Fruit fly (Drosophila melanogaster): ENCODE results near the gene RPA2.

The RPA2 gene

dm6 chr2L:20957266-20957665, 31.3 kb upstream of the RPA2 start:
- TF ChIP-seq CG18011 (GFP tag; optimal IDR thresholded peaks at IDR 0.05) (peak; percentile 93), CG6272 (GFP tag; IDR thresholded peaks at IDR 0.05) (no peak), shn (GFP tag; optimal IDR thresholded peaks at IDR 0.05) (no peak), Ets65A (GFP tag) (peak; percentile 6), Med (GFP tag) (peak; percentile 1)

- no peak for TF ChIP-seq pb (GFP tag; optimal IDR thresholded peaks at IDR 0.05)
- TF ChIP-seq CG4404 (GFP tag; IDR thresholded peaks at IDR 0.05), result 0 out of 2 replicates have a peak, but pooled peaks have one; percentile 21
- peak in 1 of 3 experiments; percentile 35 for TF ChIP-seq lola (GFP tag; optimal IDR thresholded peaks at IDR 0.05)
- no peak for TF ChIP-seq shn (GFP tag; optimal IDR thresholded peaks at IDR 0.05)
- TF ChIP-seq CG5245 (GFP tag; optimal IDR thresholded peaks at IDR 0.05), result no peak
- no peak for TF ChIP-seq usp (GFP tag; optimal IDR thresholded peaks at IDR 0.05)
- TF ChIP-seq CG11696 (GFP tag; IDR thresholded peaks at IDR 0.05), result no peak
- peak; percentile 15; the same call in 1 of the 3 replicates for TF ChIP-seq CG17361 (GFP tag; IDR thresholded peaks at IDR 0.05)
- no peak for TF ChIP-seq chm (GFP tag; IDR thresholded peaks at IDR 0.05)
- peak; percentile 18 for TF ChIP-seq CG14710 (tag; optimal IDR thresholded peaks at IDR 0.05)
- no peak for TF ChIP-seq fd96Cb (tag; optimal IDR thresholded peaks at IDR 0.05)
- TF ChIP-seq CG18262 (tag; optimal IDR thresholded peaks at IDR 0.05), result peak; percentile 38
- TF ChIP-seq sens (GFP tag), result peak; percentile 49
- TF ChIP-seq Mad (GFP tag; optimal IDR thresholded peaks at IDR 0.05), result no peak
- TF ChIP-seq dmrt11E (tag; optimal IDR thresholded peaks at IDR 0.05), result peak; percentile 55
- no peak for TF ChIP-seq slbo (GFP tag; IDR thresholded peaks at IDR 0.05)
- TF ChIP-seq CG2712 (tag; optimal IDR thresholded peaks at IDR 0.05), result peak; percentile 20
- peak; percentile 50 for TF ChIP-seq CG15696 (tag; optimal IDR thresholded peaks at IDR 0.05)
- TF ChIP-seq CG32767 (GFP tag; IDR thresholded peaks at IDR 0.05), result no peak
- no peak for TF ChIP-seq CG5953 (GFP tag; IDR thresholded peaks at IDR 0.05)
- TF ChIP-seq lmd (GFP tag; IDR thresholded peaks at IDR 0.05), result no peak
- peak; percentile 20 for TF ChIP-seq phol (tag; optimal IDR thresholded peaks at IDR 0.05)
- peak; percentile 37 for TF ChIP-seq zf30C (GFP tag; optimal IDR thresholded peaks at IDR 0.05)
- TF ChIP-seq Med (GFP tag), result no peak
- TF ChIP-seq CG13775 (GFP tag; optimal IDR thresholded peaks at IDR 0.05), result peak; percentile 5
- TF ChIP-seq Hr51 (GFP tag; optimal IDR thresholded peaks at IDR 0.05), result no peak
- TF ChIP-seq fd102C (GFP tag; optimal IDR thresholded peaks at IDR 0.05), result no peak
- TF ChIP-seq CG4360 (GFP tag; IDR thresholded peaks at IDR 0.05), result no peak
- peak; percentile 58 for TF ChIP-seq CG9727 (GFP tag; optimal IDR thresholded peaks at IDR 0.05)
- TF ChIP-seq CG10979 (tag; optimal IDR thresholded peaks at IDR 0.05), result peak; percentile 9
- no peak for TF ChIP-seq CG4282 (GFP tag; optimal IDR thresholded peaks at IDR 0.05)
- no peak for TF ChIP-seq stwl (tag; optimal IDR thresholded peaks at IDR 0.05)
- TF ChIP-seq kah (GFP tag; optimal IDR thresholded peaks at IDR 0.05), result no peak
- TF ChIP-seq gem (tag; optimal IDR thresholded peaks at IDR 0.05), result peak; percentile 31
- no peak for TF ChIP-seq ranshi (GFP tag; IDR thresholded peaks at IDR 0.05)
Measured at dm6 chr2L:20956836-20957235, 30.9 kb upstream of the RPA2 start.

- TF ChIP-seq CG5245 (GFP tag; optimal IDR thresholded peaks at IDR 0.05) (no peak), Hr78 (GFP tag; optimal IDR thresholded peaks at IDR 0.05) (no peak), CG6683 (GFP tag; optimal IDR thresholded peaks at IDR 0.05) (no peak), CG32532 (GFP tag; IDR thresholded peaks at IDR 0.05) (no peak), sug (tag; optimal IDR thresholded peaks at IDR 0.05) (peak; percentile 3), CG2129 (GFP tag; IDR thresholded peaks at IDR 0.05; ENCODE audit: partially characterized antibody) (no peak), chn (GFP tag; optimal IDR thresholded peaks at IDR 0.05) (no peak), Dfd (GFP tag; optimal IDR thresholded peaks at IDR 0.05) (no peak), CG43689 (GFP tag; IDR thresholded peaks at IDR 0.05) (no peak), cwo (GFP tag; optimal IDR thresholded peaks at IDR 0.05) (peak; percentile 25), CoRest (tag; optimal IDR thresholded peaks at IDR 0.05) (no peak), ato (GFP tag; IDR thresholded peaks at IDR 0.05; ENCODE audit: partially characterized antibody) (no peak), NFAT (GFP tag; IDR thresholded peaks at IDR 0.05) (no peak), repo (GFP tag; optimal IDR thresholded peaks at IDR 0.05) (no peak)
Measured at dm6 chr2L:20951320-20951719, 25.4 kb upstream of the RPA2 start.
